Worm (Caenorhabditis elegans): Measurements from ENCODE around the gene rpl-10.
A peak's percentile ranks its signal among the peaks of the same experiment; 100 is the strongest.

rpl-10 gene

ce11 chrII:8124867-8125266 is 18.8 kb upstream of the rpl-10 start, which contains the start of gene ire-1 (continued):
- TF ChIP-seq attf-5 (GFP tag; optimal IDR thresholded peaks at IDR 0.05) (peak; percentile 74), F10E7.11 (tag; optimal IDR thresholded peaks at IDR 0.05) (no peak), lsl-1 (GFP tag; optimal IDR thresholded peaks at IDR 0.05) (peak; percentile 89), xnd-1 (tag; optimal IDR thresholded peaks at IDR 0.05) (no peak), ceh-100 (GFP tag; IDR thresholded peaks at IDR 0.05) (peak; percentile 41; the same call in 1 of the 2 replicates), Y79H2A.3 (GFP tag; conservative IDR thresholded peaks at IDR 0.05) (no peak), unc-130 (GFP tag; optimal IDR thresholded peaks at IDR 0.05) (no peak), F57C9.4 (tag; optimal IDR thresholded peaks at IDR 0.05) (no peak), lin-54 (GFP tag; optimal IDR thresholded peaks at IDR 0.05) (no peak), ceh-27 (GFP tag; optimal IDR thresholded peaks at IDR 0.05) (no peak), sdz-38 (tag; optimal IDR thresholded peaks at IDR 0.05) (no peak), let-607 (tag; optimal IDR thresholded peaks at IDR 0.05) (peak; percentile 30 to 73), F52B5.7 (tag; optimal IDR thresholded peaks at IDR 0.05) (no peak), F22D6.2 (tag; optimal IDR thresholded peaks at IDR 0.05) (no peak), B0336.3 (GFP tag; IDR thresholded peaks at IDR 0.05) (no peak), zim-3 (tag; optimal IDR thresholded peaks at IDR 0.05) (no peak), egl-18 (GFP tag; IDR thresholded peaks at IDR 0.05) (no peak), Y56A3A.18 (GFP tag; IDR thresholded peaks at IDR 0.05) (no peak), F23B12.7 (tag; optimal IDR thresholded peaks at IDR 0.05; ENCODE audit: insufficient read depth) (peak; percentile 64), ztf-3 (GFP tag; optimal IDR thresholded peaks at IDR 0.05) (no peak), Y95B8A.8 (GFP tag; IDR thresholded peaks at IDR 0.05) (peak; percentile 47; the same call in 1 of the 2 replicates), F37B4.10 (GFP tag; IDR thresholded peaks at IDR 0.05) (no peak), nhr-27 (tag; optimal IDR thresholded peaks at IDR 0.05) (no peak), dox-1 (GFP tag; IDR thresholded peaks at IDR 0.05) (peak; percentile 59), hrde-1 (tag; optimal IDR thresholded peaks at IDR 0.05; ENCODE audit: borderline replicate concordance) (no peak), ztf-25 (GFP tag; IDR thresholded peaks at IDR 0.05) (no peak), F33H1.4 (GFP tag; IDR thresholded peaks at IDR 0.05) (peak; percentile 45; the same call in 1 of the 2 replicates), chd-7 (tag; optimal IDR thresholded peaks at IDR 0.05) (no peak), madf-3 (GFP tag; IDR thresholded peaks at IDR 0.05) (no peak), tlf-1 (GFP tag; optimal IDR thresholded peaks at IDR 0.05) (no peak), lin-40 (tag; optimal IDR thresholded peaks at IDR 0.05) (no peak)

DNA sequence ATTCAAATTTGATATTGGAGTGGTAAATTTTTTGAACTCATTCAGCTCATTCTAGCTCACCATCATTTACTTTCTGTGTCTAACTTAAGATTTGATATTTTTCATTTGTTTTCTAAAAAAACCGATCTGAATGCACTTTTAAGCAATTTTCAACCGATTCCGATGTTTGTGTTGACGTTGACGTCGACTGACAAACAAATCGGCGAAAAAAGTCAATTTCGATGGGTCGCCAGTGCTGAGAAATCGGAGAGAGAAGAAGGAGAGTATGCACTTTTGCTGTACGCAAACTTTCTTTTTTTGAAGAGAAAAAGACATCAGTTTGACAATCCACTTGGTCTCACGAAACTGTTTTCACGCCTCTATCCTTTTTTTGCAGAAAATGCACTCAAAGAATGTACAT is 18.2 kb upstream of the rpl-10 start:
- TF ChIP-seq mxl-1 (tag; optimal IDR thresholded peaks at IDR 0.05), result no peak
- TF ChIP-seq B0261.1 (tag; optimal IDR thresholded peaks at IDR 0.05), result no peak
- TF ChIP-seq ets-4 (GFP tag; optimal IDR thresholded peaks at IDR 0.05), result no peak
- TF ChIP-seq nfya-2 (GFP tag; IDR thresholded peaks at IDR 0.05), result no peak
- TF ChIP-seq akir-1 (GFP tag; optimal IDR thresholded peaks at IDR 0.05), result no peak
- TF ChIP-seq hrde-1 (tag; optimal IDR thresholded peaks at IDR 0.05; ENCODE audit: borderline replicate concordance), result no peak
- no peak for TF ChIP-seq ztf-3 (GFP tag; optimal IDR thresholded peaks at IDR 0.05)
- no peak for TF ChIP-seq pbrm-1 (GFP tag; IDR thresholded peaks at IDR 0.05)
- TF ChIP-seq C06A6.2 (GFP tag; conservative IDR thresholded peaks at IDR 0.05), result no peak
- TF ChIP-seq pha-4 (tag; optimal IDR thresholded peaks at IDR 0.05), result no peak
- TF ChIP-seq hlh-26 (GFP tag; conservative IDR thresholded peaks at IDR 0.05), result no peak
- TF ChIP-seq zfh-2 (GFP tag; conservative IDR thresholded peaks at IDR 0.05), result no peak
- TF ChIP-seq T26A5.8 (tag; optimal IDR thresholded peaks at IDR 0.05), result no peak
- TF ChIP-seq dox-1 (GFP tag; IDR thresholded peaks at IDR 0.05), result no peak
- TF ChIP-seq madf-10 (tag; optimal IDR thresholded peaks at IDR 0.05), result no peak
- no peak for TF ChIP-seq K11D2.4 (GFP tag; IDR thresholded peaks at IDR 0.05)
- TF ChIP-seq madf-3 (GFP tag; IDR thresholded peaks at IDR 0.05), result no peak
- no peak for TF ChIP-seq lir-1 (GFP tag; conservative IDR thresholded peaks at IDR 0.05)
- TF ChIP-seq F22D6.2 (tag; optimal IDR thresholded peaks at IDR 0.05), result no peak
